Worm (Caenorhabditis elegans) whole organism, early embryonic: ENCODE results near the gene F59A7.11.

Source experiments
- ama-1 ChIP-seq: fragments of 150-350 bp; optimal IDR thresholded peaks from 2 replicates; lab custom pipeline; 2014
- ceh-13 ChIP-seq: fragments of 200-800 bp; sonication (Bioruptor generic); optimal IDR thresholded peaks from 2 replicates; lab custom pipeline; 2018; ENCODE audit warnings: mild to moderate bottlenecking, missing genetic modification characterization, missing compliant biosample characterization
- ets-7 ChIP-seq: sonication (generic microtip); optimal IDR thresholded peaks from 2 replicates; lab custom pipeline; 2016; ENCODE audit warnings: missing genotype, missing genetic modification characterization, missing compliant biosample characterization
- hmbx-1 ChIP-seq: sonication (generic microtip); optimal IDR thresholded peaks from 2 replicates; lab custom pipeline; 2016; ENCODE audit warnings: mild to moderate bottlenecking, missing genetic modification characterization, missing compliant biosample characterization
- scrt-1 ChIP-seq: fragments of 200-800 bp; sonication (Bioruptor generic); IDR thresholded peaks from 2 replicates; pipeline ENCODE4 v1.3.6; 2022; ENCODE audit warnings: missing genetic modification characterization, missing compliant biosample characterization
- sea-1 ChIP-seq: fragments of 200-800 bp; sonication (Bioruptor generic); conservative IDR thresholded peaks from 2 replicates; pipeline ENCODE4 v1.3.6; 2022; ENCODE audit warnings: missing genetic modification characterization, missing compliant biosample characterization
- tbx-11 ChIP-seq: fragments of 200-800 bp; sonication (Bioruptor generic); IDR thresholded peaks from 2 replicates; pipeline ENCODE4 v1.3.6; 2022; ENCODE audit warnings: missing genetic modification characterization, missing compliant biosample characterization
- tbx-37 ChIP-seq: fragments of 200-800 bp; sonication (Bioruptor generic); conservative IDR thresholded peaks from 2 replicates; pipeline ENCODE4 v1.3.6; 2022; ENCODE audit warnings: missing genetic modification reagents, missing genetic modification characterization, missing compliant biosample characterization
- tra-4 ChIP-seq: sonication (generic microtip); optimal IDR thresholded peaks from 2 replicates; lab custom pipeline; 2017; ENCODE audit warnings: missing genetic modification characterization, missing compliant biosample characterization

DNA sequence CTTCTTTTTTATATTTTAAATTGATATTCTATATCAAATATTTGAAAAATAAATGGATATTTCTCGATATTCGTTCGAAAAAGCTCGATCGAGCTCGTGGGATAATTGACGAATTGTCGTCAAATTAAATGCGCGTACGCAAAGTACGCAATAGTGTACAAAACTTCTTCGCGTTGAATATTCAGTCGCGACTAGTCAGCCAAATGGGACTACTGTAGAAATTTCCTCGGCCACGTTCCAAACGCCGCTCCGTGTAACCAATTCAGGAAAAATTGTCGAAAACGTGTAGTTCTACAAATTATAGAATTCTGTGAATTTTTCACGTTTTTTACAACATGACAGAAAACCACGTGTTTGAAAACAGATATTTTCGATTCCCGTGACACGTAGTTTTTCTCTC, 5.3 kb downstream of the F59A7.11 start:
- TF ChIP-seq ets-7 (tag; lab: Kevin White, UChicago) = no peak
- TF ChIP-seq ama-1 (lab: Kevin White, UChicago) = no peak
- TF ChIP-seq hmbx-1 (tag; lab: Kevin White, UChicago) = no peak
- TF ChIP-seq sea-1 (GFP tag; lab: Robert Waterston, UW) = no peak
- TF ChIP-seq scrt-1 = no peak
- TF ChIP-seq tbx-11 (GFP tag; lab: Robert Waterston, UW) = no peak
- TF ChIP-seq ceh-13 (GFP tag; lab: Kevin White, UChicago) = no peak
- no peak for TF ChIP-seq tra-4 (tag; lab: Kevin White, UChicago)
- TF ChIP-seq tbx-37 = no peak
